Fruit fly (Drosophila melanogaster): Measurements from ENCODE around the gene chrb.

The chrb gene

DNA sequence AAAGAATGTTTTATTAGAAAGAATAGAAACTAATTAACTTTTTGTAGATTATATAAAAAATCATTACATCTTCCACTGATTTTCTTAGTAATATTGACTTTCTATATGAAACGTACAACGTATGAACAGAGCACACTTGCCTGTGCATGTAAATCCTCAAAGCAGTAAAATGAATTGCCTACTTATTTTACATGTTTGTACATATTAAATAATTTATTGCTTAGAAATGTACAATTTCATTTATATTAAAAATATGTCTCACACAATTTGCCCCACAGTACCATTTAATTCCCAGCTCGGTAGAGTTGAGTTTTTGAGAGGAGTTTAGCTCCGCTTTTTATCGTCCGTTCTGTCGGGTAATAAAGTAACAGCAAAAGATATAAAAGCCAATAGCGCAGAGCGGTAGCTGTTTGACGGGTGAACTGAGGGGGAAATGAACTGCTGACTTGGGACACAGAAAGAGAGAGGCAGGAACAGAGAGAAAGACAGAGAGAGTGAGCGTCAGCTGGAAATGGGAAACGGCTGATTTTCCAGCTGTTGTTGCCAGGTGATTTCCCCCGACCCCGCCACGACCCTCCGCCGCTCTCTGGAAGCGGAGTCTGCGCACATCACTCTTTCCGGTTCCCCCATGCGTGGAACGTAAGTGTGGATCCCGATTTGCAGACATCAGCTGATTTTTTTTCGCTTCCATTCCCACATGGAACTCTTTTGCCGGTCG is 5.9 kb downstream of the chrb start:
- no peak for TF ChIP-seq Sox14 (GFP tag; optimal IDR thresholded peaks at IDR 0.05)
- no peak for TF ChIP-seq fd59A (GFP tag; optimal IDR thresholded peaks at IDR 0.05)
- no peak for TF ChIP-seq CG16779 (tag; optimal IDR thresholded peaks at IDR 0.05)
- peak; percentile 64 for TF ChIP-seq Eip78C (GFP tag)
- TF ChIP-seq CG9139 (GFP tag; optimal IDR thresholded peaks at IDR 0.05), result peak; percentile 51
- peak; percentile 25 for TF ChIP-seq Ets96B (tag; optimal IDR thresholded peaks at IDR 0.05)
- TF ChIP-seq Gug (GFP tag; IDR thresholded peaks at IDR 0.05), result no peak
- TF ChIP-seq CG8632 (GFP tag; optimal IDR thresholded peaks at IDR 0.05), result peak; percentile 36
- peak; percentile 23; the same call in 1 of the 2 replicates for TF ChIP-seq CG15336 (GFP tag; IDR thresholded peaks at IDR 0.05)
- peak; percentile 36; the same call in 1 of the 3 replicates for TF ChIP-seq CG6163 (GFP tag; IDR thresholded peaks at IDR 0.05)
- TF ChIP-seq dsx (GFP tag; optimal IDR thresholded peaks at IDR 0.05; ENCODE audit: poor library complexity, severe bottlenecking), result no peak
- TF ChIP-seq esn (GFP tag; optimal IDR thresholded peaks at IDR 0.05), result peak; percentile 33
- peak; percentile 22 to 60 for TF ChIP-seq ss (GFP tag; optimal IDR thresholded peaks at IDR 0.05)
- TF ChIP-seq topi (GFP tag; optimal IDR thresholded peaks at IDR 0.05), result peak; percentile 28
- peak; percentile 60 for TF ChIP-seq CG10631 (GFP tag; optimal IDR thresholded peaks at IDR 0.05)
- TF ChIP-seq dac (GFP tag; optimal IDR thresholded peaks at IDR 0.05), result no peak
- TF ChIP-seq acj6 (GFP tag; optimal IDR thresholded peaks at IDR 0.05), result peak; percentile 54
- peak; percentile 80 for TF ChIP-seq CG6854 (GFP tag; optimal IDR thresholded peaks at IDR 0.05)
- peak; percentile 45 for TF ChIP-seq pdm3 (GFP tag; optimal IDR thresholded peaks at IDR 0.05)
- no peak for TF ChIP-seq Lpt (GFP tag; optimal IDR thresholded peaks at IDR 0.05)
- peak; percentile 62 for TF ChIP-seq OdsH (GFP tag; optimal IDR thresholded peaks at IDR 0.05)
- no peak for TF ChIP-seq Hr39 (GFP tag; optimal IDR thresholded peaks at IDR 0.05)
- peak; percentile 40 for TF ChIP-seq fd85E (GFP tag; optimal IDR thresholded peaks at IDR 0.05)
- no peak for TF ChIP-seq Eip75B (GFP tag; optimal IDR thresholded peaks at IDR 0.05)
- no peak for TF ChIP-seq CG6276 (GFP tag; optimal IDR thresholded peaks at IDR 0.05)
- TF ChIP-seq Sox15 (GFP tag; optimal IDR thresholded peaks at IDR 0.05), result no peak
- TF ChIP-seq Met (GFP tag; optimal IDR thresholded peaks at IDR 0.05), result peak; percentile 41
- TF ChIP-seq CG34406 (GFP tag; optimal IDR thresholded peaks at IDR 0.05), result peak; percentile 44
- TF ChIP-seq CG1621 (tag; optimal IDR thresholded peaks at IDR 0.05), result no peak
- peak; percentile 21 for TF ChIP-seq cyc (GFP tag; optimal IDR thresholded peaks at IDR 0.05)
- TF ChIP-seq Sox102F (GFP tag; optimal IDR thresholded peaks at IDR 0.05), result peak; percentile 15
- TF ChIP-seq Eip93F (GFP tag; optimal IDR thresholded peaks at IDR 0.05), result no peak
- TF ChIP-seq Smox (GFP tag; optimal IDR thresholded peaks at IDR 0.05), result peak; percentile 50
- peak; percentile 25 for TF ChIP-seq vri (GFP tag; optimal IDR thresholded peaks at IDR 0.05)
- peak; percentile 67 for TF ChIP-seq CG32006 (GFP tag; optimal IDR thresholded peaks at IDR 0.05)
- no peak for TF ChIP-seq CG7368 (GFP tag; optimal IDR thresholded peaks at IDR 0.05)
- no peak for TF ChIP-seq Blimp-1 (GFP tag; optimal IDR thresholded peaks at IDR 0.05)
- peak; percentile 24 for TF ChIP-seq CG3032 (tag; optimal IDR thresholded peaks at IDR 0.05)
- peak; percentile 25 for TF ChIP-seq achi (GFP tag; optimal IDR thresholded peaks at IDR 0.05)
- 0 out of 3 replicates have a peak, but pooled peaks have one; percentile 24 for TF ChIP-seq CG8119 (GFP tag; IDR thresholded peaks at IDR 0.05)
- TF ChIP-seq lz (GFP tag; optimal IDR thresholded peaks at IDR 0.05), result peak; percentile 9
- TF ChIP-seq eg (GFP tag; IDR thresholded peaks at IDR 0.05), result peak; percentile 35; the same call in 1 of the 3 replicates
- TF ChIP-seq CG11762 (GFP tag; optimal IDR thresholded peaks at IDR 0.05; ENCODE audit: insufficient read depth), result no peak
- TF ChIP-seq net (GFP tag; optimal IDR thresholded peaks at IDR 0.05), result no peak
- TF ChIP-seq CG8319 (GFP tag; optimal IDR thresholded peaks at IDR 0.05), result no peak
- no peak for TF ChIP-seq Ets21C (GFP tag; optimal IDR thresholded peaks at IDR 0.05)
- TF ChIP-seq spab (GFP tag; optimal IDR thresholded peaks at IDR 0.05), result peak; percentile 26
- peak in 1 of 2 experiments; percentile 44 for TF ChIP-seq salr (GFP tag; optimal IDR thresholded peaks at IDR 0.05)
- TF ChIP-seq CG31627 (GFP tag; optimal IDR thresholded peaks at IDR 0.05), result no peak
- no peak for TF ChIP-seq CG6792 (GFP tag; optimal IDR thresholded peaks at IDR 0.05)
- peak; percentile 54 for TF ChIP-seq Hr4 (GFP tag; optimal IDR thresholded peaks at IDR 0.05)
